Fruit fly (Drosophila melanogaster) whole organism, embryonic: Measurements from ENCODE around the gene Bace.

ENCODE experiments used
- BEAF-32 ChIP-seq: fragments of 200-800 bp; sonication (Bioruptor generic); optimal IDR thresholded peaks from 3 replicates; lab custom pipeline; 2017; ENCODE audit warnings: missing biosample characterization, missing genetic modification characterization, mild to moderate bottlenecking, moderate library complexity, missing genetic modification reagents
- C15 ChIP-seq: fragments of 200-800 bp; sonication (Bioruptor generic); IDR thresholded peaks from 3 replicates; pipeline ENCODE4 v1.3.6; 2022; ENCODE audit warnings: missing biosample characterization, missing genetic modification characterization
- CG11247 ChIP-seq: fragments of 200-800 bp; sonication (Bioruptor generic); IDR thresholded peaks from 2 replicates; pipeline ENCODE4 v1.3.6; 2022; ENCODE audit warnings: missing biosample characterization, missing genetic modification characterization
- CG12299 ChIP-seq: fragments of 200-800 bp; sonication (Bioruptor generic); optimal IDR thresholded peaks from 2 replicates; lab custom pipeline; 2018; ENCODE audit warnings: missing biosample characterization, mild to moderate bottlenecking, missing genetic modification characterization
- CG12391 ChIP-seq: fragments of 200-800 bp; sonication (Bioruptor generic); optimal IDR thresholded peaks from 3 replicates; lab custom pipeline; 2018; ENCODE audit warnings: missing biosample characterization, mild to moderate bottlenecking, missing genetic modification characterization, moderate library complexity
- CG1647 ChIP-seq: fragments of 200-800 bp; sonication (Bioruptor generic); optimal IDR thresholded peaks from 3 replicates; lab custom pipeline; 2016; ENCODE audit warnings: missing biosample characterization, missing genetic modification characterization
- CG18011 ChIP-seq: fragments of 200-800 bp; sonication (Bioruptor generic); optimal IDR thresholded peaks from 2 replicates; lab custom pipeline; 2017; ENCODE audit warnings: missing biosample characterization, missing genetic modification characterization, mild to moderate bottlenecking, moderate library complexity, missing genotype
- CG2116 ChIP-seq: fragments of 200-800 bp; sonication (Bioruptor generic); optimal IDR thresholded peaks from 3 replicates; lab custom pipeline; 2018; ENCODE audit warnings: missing biosample characterization, mild to moderate bottlenecking, missing genetic modification characterization
- CG2199 ChIP-seq: fragments of 200-800 bp; sonication (Bioruptor generic); IDR thresholded peaks from 3 replicates; pipeline ENCODE4 v1.3.6; 2022; ENCODE audit warnings: missing biosample characterization, missing genetic modification characterization
- CG2678 ChIP-seq: fragments of 200-800 bp; sonication (Bioruptor generic); optimal IDR thresholded peaks from 3 replicates; lab custom pipeline; 2019; ENCODE audit warnings: missing biosample characterization, mild to moderate bottlenecking, missing genetic modification characterization, moderate library complexity
- CG3407 ChIP-seq: fragments of 200-800 bp; sonication (Bioruptor generic); optimal IDR thresholded peaks from 2 replicates; lab custom pipeline; 2018; ENCODE audit warnings: missing biosample characterization, mild to moderate bottlenecking, missing genetic modification characterization
- CG3995 ChIP-seq: fragments of 200-800 bp; sonication (Bioruptor generic); optimal IDR thresholded peaks from 3 replicates; lab custom pipeline; 2016; ENCODE audit warnings: missing biosample characterization, missing genetic modification characterization
- CG4404 ChIP-seq: fragments of 200-800 bp; sonication (Bioruptor generic); IDR thresholded peaks from 2 replicates; pipeline ENCODE4 v1.3.6; 2022; ENCODE audit warnings: missing biosample characterization, missing genetic modification characterization
- CG4730 ChIP-seq: fragments of 200-800 bp; sonication (Bioruptor generic); IDR thresholded peaks from 2 replicates; pipeline ENCODE4 v1.3.6; 2022; ENCODE audit warnings: missing biosample characterization, missing genetic modification characterization
- CG6272 ChIP-seq: fragments of 200-800 bp; sonication (Bioruptor generic); IDR thresholded peaks from 2 replicates; pipeline ENCODE4 v1.3.6; 2022; ENCODE audit warnings: missing biosample characterization, missing genetic modification characterization
- CG6854 ChIP-seq: fragments of 200-800 bp; sonication (Bioruptor generic); optimal IDR thresholded peaks from 3 replicates; lab custom pipeline; 2017; ENCODE audit warnings: missing biosample characterization, mild to moderate bottlenecking, missing genetic modification characterization
- CG7839 ChIP-seq: fragments of 200-800 bp; sonication (Bioruptor generic); optimal IDR thresholded peaks from 3 replicates; lab custom pipeline; 2018; ENCODE audit warnings: missing biosample characterization, mild to moderate bottlenecking, missing genetic modification characterization, moderate library complexity
- CG9817 ChIP-seq: fragments of 200-800 bp; sonication (Bioruptor generic); optimal IDR thresholded peaks from 2 replicates; lab custom pipeline; 2018; ENCODE audit warnings: missing biosample characterization, mild to moderate bottlenecking, missing genetic modification characterization, moderate library complexity
- CG9932 ChIP-seq: fragments of 200-800 bp; sonication (Bioruptor generic); IDR thresholded peaks from 2 replicates; pipeline ENCODE4 v1.3.6; 2022; ENCODE audit warnings: missing biosample characterization, missing genetic modification characterization
- Chrac-16 ChIP-seq: fragments of 200-800 bp; sonication (Bioruptor generic); optimal IDR thresholded peaks from 3 replicates; lab custom pipeline; 2016; ENCODE audit warnings: missing biosample characterization, missing genetic modification characterization
- Dll ChIP-seq: fragments of 200-800 bp; sonication (Bioruptor generic); IDR thresholded peaks from 4 replicates; pipeline ENCODE4 v1.3.6; 2022; ENCODE audit warnings: missing biosample characterization, missing genetic modification characterization; ENCODE audit not compliant: partially characterized antibody
- Elba2 ChIP-seq: fragments of 200-800 bp; sonication (Bioruptor generic); optimal IDR thresholded peaks from 3 replicates; lab custom pipeline; 2016; ENCODE audit warnings: missing biosample characterization, missing genetic modification characterization
- GATAe ChIP-seq: fragments of 200-800 bp; sonication (Bioruptor generic); conservative IDR thresholded peaks from 2 replicates; pipeline ENCODE4 v1.3.6; 2022; ENCODE audit warnings: missing biosample characterization, missing genetic modification characterization
- Hey ChIP-seq: fragments of 200-800 bp; sonication (Bioruptor generic); optimal IDR thresholded peaks from 3 replicates; lab custom pipeline; 2018; ENCODE audit warnings: missing biosample characterization, mild to moderate bottlenecking, missing genetic modification characterization
- HmgD ChIP-seq: fragments of 200-800 bp; sonication (Bioruptor generic); optimal IDR thresholded peaks from 3 replicates; lab custom pipeline; 2016; ENCODE audit warnings: missing biosample characterization, missing genetic modification characterization
- HmgZ ChIP-seq: fragments of 200-800 bp; sonication (Bioruptor generic); optimal IDR thresholded peaks from 2 replicates; lab custom pipeline; 2018; ENCODE audit warnings: missing biosample characterization, mild to moderate bottlenecking, missing genetic modification characterization
- Mes4 ChIP-seq: fragments of 200-800 bp; sonication (Bioruptor generic); optimal IDR thresholded peaks from 2 replicates; lab custom pipeline; 2016; ENCODE audit warnings: missing biosample characterization, missing genetic modification characterization
- Oaz ChIP-seq: fragments of 200-800 bp; sonication (Bioruptor generic); IDR thresholded peaks from 2 replicates; pipeline ENCODE4 v1.3.6; 2022; ENCODE audit warnings: missing biosample characterization, missing genetic modification characterization
- Six4 ChIP-seq: fragments of 200-800 bp; sonication (Bioruptor generic); optimal IDR thresholded peaks from 2 replicates; lab custom pipeline; 2016; ENCODE audit warnings: missing biosample characterization, missing genetic modification characterization
- Sox100B ChIP-seq: fragments of 200-800 bp; sonication (Bioruptor generic); optimal IDR thresholded peaks from 3 replicates; lab custom pipeline; 2018; ENCODE audit warnings: missing biosample characterization, mild to moderate bottlenecking, missing genetic modification characterization
- Trl ChIP-seq, 3 experiments: fragments of >200 bp in 2 of 3; fragments of 200-800 bp in 1 of 3; sonication (Bioruptor generic) in 1 of 3; optimal IDR thresholded peaks; 2 replicates in 1 of 3; 3 replicates in 2 of 3; lab custom pipeline; 2016 to 2017; ENCODE audit warnings: missing biosample characterization in 1 of 3, missing genetic modification characterization in 1 of 3
- bcd ChIP-seq: fragments of 200-800 bp; sonication (Bioruptor generic); optimal IDR thresholded peaks from 2 replicates; lab custom pipeline; 2017; ENCODE audit warnings: missing biosample characterization, mild to moderate bottlenecking, missing genetic modification characterization
- bowl ChIP-seq: fragments of 200-800 bp; sonication (Bioruptor generic); IDR thresholded peaks from 2 replicates; pipeline ENCODE4 v1.3.6; 2022; ENCODE audit warnings: missing biosample characterization, missing genetic modification characterization
- disco-r ChIP-seq: fragments of 200-800 bp; sonication (Bioruptor generic); optimal IDR thresholded peaks from 2 replicates; lab custom pipeline; 2016; ENCODE audit warnings: missing biosample characterization, missing genetic modification characterization
- dmrt11E ChIP-seq: fragments of 200-800 bp; sonication (Bioruptor generic); optimal IDR thresholded peaks from 3 replicates; lab custom pipeline; 2018; ENCODE audit warnings: missing biosample characterization, mild to moderate bottlenecking, missing genetic modification characterization, moderate library complexity
- dpn ChIP-seq, 2 experiments: fragments of 200-800 bp; sonication (Bioruptor generic); optimal IDR thresholded peaks; 3 replicates each; lab custom pipeline; 2016; ENCODE audit warnings: missing biosample characterization in 2 of 2, missing genetic modification characterization in 2 of 2
- ems ChIP-seq: fragments of 200-800 bp; sonication (Bioruptor generic); optimal IDR thresholded peaks from 3 replicates; lab custom pipeline; 2016; ENCODE audit warnings: missing biosample characterization, missing genetic modification characterization
- eyg ChIP-seq: fragments of 200-800 bp; sonication (Bioruptor generic); optimal IDR thresholded peaks from 3 replicates; lab custom pipeline; 2016; ENCODE audit warnings: missing biosample characterization, missing genetic modification characterization
- gsb-n ChIP-seq: fragments of 200-800 bp; sonication (Bioruptor generic); optimal IDR thresholded peaks from 3 replicates; lab custom pipeline; 2018; ENCODE audit warnings: missing biosample characterization, mild to moderate bottlenecking, missing genetic modification characterization
- hb ChIP-seq: fragments of 200-800 bp; sonication (Bioruptor generic); IDR thresholded peaks from 3 replicates; pipeline ENCODE4 v1.3.6; 2022; ENCODE audit warnings: missing biosample characterization, missing genetic modification characterization; ENCODE audit not compliant: partially characterized antibody
- jigr1 ChIP-seq: fragments of 200-800 bp; sonication (Bioruptor generic); IDR thresholded peaks from 3 replicates; pipeline ENCODE4 v1.3.6; 2022; ENCODE audit warnings: missing biosample characterization, missing genetic modification characterization
- jing ChIP-seq: fragments of 200-800 bp; sonication (Bioruptor generic); optimal IDR thresholded peaks from 2 replicates; lab custom pipeline; 2018; ENCODE audit warnings: missing biosample characterization, mild to moderate bottlenecking, missing genetic modification characterization
- kni ChIP-seq: fragments of 200-800 bp; sonication (Bioruptor generic); optimal IDR thresholded peaks from 3 replicates; lab custom pipeline; 2017; ENCODE audit warnings: mild to moderate bottlenecking, missing biosample characterization, missing genetic modification reagents, missing genetic modification characterization
- lilli ChIP-seq: fragments of 200-800 bp; sonication (Bioruptor generic); optimal IDR thresholded peaks from 3 replicates; lab custom pipeline; 2016; ENCODE audit warnings: missing biosample characterization, missing genetic modification characterization
- org-1 ChIP-seq: fragments of 200-800 bp; sonication (Bioruptor generic); optimal IDR thresholded peaks from 2 replicates; lab custom pipeline; 2017; ENCODE audit warnings: missing biosample characterization, missing genetic modification characterization
- peb ChIP-seq: fragments of 200-800 bp; sonication (Bioruptor generic); IDR thresholded peaks from 2 replicates; pipeline ENCODE4 v1.3.6; 2022; ENCODE audit warnings: missing biosample characterization, missing genetic modification characterization
- psq ChIP-seq: fragments of 200-800 bp; sonication (Bioruptor generic); optimal IDR thresholded peaks from 2 replicates; lab custom pipeline; 2017; ENCODE audit warnings: missing biosample characterization, missing genetic modification characterization
- row ChIP-seq: fragments of 200-800 bp; sonication (Bioruptor generic); IDR thresholded peaks from 3 replicates; pipeline ENCODE4 v1.3.6; 2022; ENCODE audit warnings: missing biosample characterization, missing genetic modification characterization
- sob ChIP-seq: fragments of 200-800 bp; sonication (Bioruptor generic); IDR thresholded peaks from 2 replicates; pipeline ENCODE4 v1.3.6; 2022; ENCODE audit warnings: missing biosample characterization, missing genetic modification characterization
- tup ChIP-seq: fragments of 200-800 bp; sonication (Bioruptor generic); optimal IDR thresholded peaks from 2 replicates; lab custom pipeline; 2016; ENCODE audit warnings: missing biosample characterization, mild to moderate bottlenecking, missing genetic modification characterization, moderate library complexity
- twi ChIP-seq: fragments of 200-800 bp; optimal IDR thresholded peaks from 2 replicates; lab custom pipeline; 2019; ENCODE audit warnings: missing biosample characterization, mild to moderate bottlenecking, missing genetic modification characterization, moderate library complexity

Gene Bace

DNA sequence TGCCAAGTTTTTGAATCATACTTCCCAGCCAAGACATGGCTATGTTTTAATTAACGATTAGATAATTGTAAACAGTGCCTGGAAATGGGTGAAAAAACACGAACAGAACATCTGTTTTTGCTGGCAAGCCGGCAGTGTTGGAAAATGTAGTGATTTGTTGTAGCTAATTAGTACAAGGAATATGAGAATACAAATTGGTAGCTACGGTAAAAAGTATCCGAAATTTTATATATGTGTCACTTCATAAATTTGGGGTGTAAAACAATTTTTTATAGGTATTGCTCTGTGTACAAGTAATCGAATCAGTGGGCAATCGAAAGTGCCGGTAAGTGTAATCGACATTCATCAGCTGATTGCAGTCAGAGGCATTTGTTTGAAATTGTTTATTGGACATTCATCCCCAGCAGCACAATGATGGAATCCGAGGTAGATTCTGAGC is 21.2 kb upstream of the Bace start, which contains the start of the genes mRpL51 and Uba4 (continued):
- no peak for TF ChIP-seq C15 (GFP tag; lab: Robert Waterston, UW)
- peak; percentile 53 for TF ChIP-seq CG12391 (tag; lab: Kevin White, UChicago)
- no peak for TF ChIP-seq CG3407 (GFP tag; lab: Kevin White, UChicago)
- peak; percentile 63 for TF ChIP-seq twi (tag; lab: Kevin White, UChicago)
- no peak for TF ChIP-seq CG4404
- no peak for TF ChIP-seq CG2678 (tag; lab: Kevin White, UChicago)
- TF ChIP-seq disco-r (GFP tag; lab: Kevin White, UChicago), result no peak
- TF ChIP-seq CG1647, result no peak
- TF ChIP-seq Dll (GFP tag; lab: Robert Waterston, UW), result peak; percentile 73; the same call in 3 of the 4 replicates
- no peak for TF ChIP-seq CG6272
- no peak for TF ChIP-seq eyg (GFP tag; lab: Kevin White, UChicago)
- TF ChIP-seq org-1, result no peak
- peak; percentile 32; the same call in 1 of the 2 replicates for TF ChIP-seq CG9932 (GFP tag; lab: Robert Waterston, UW)
- no peak for TF ChIP-seq bowl
- TF ChIP-seq GATAe (GFP tag; lab: Robert Waterston, UW), result no peak
- TF ChIP-seq sob (GFP tag; lab: Robert Waterston, UW), result no peak
- peak; percentile 31 to 51 for TF ChIP-seq dpn (GFP tag; optimal IDR thresholded peaks at IDR 0.05; lab: Kevin White, UChicago)
- TF ChIP-seq BEAF-32, result peak; percentile 59
- no peak for TF ChIP-seq peb (GFP tag; lab: Robert Waterston, UW)
- no peak for TF ChIP-seq CG4730 (GFP tag; lab: Robert Waterston, UW)
- TF ChIP-seq jing (GFP tag; lab: Kevin White, UChicago), result no peak
- TF ChIP-seq Trl (optimal IDR thresholded peaks at IDR 0.05; lab: Kevin White, UChicago), result no peak
- peak; percentile 30 for TF ChIP-seq Trl (GFP tag; optimal IDR thresholded peaks at IDR 0.05; lab: Kevin White, UChicago)
- no peak for TF ChIP-seq Oaz (GFP tag; lab: Robert Waterston, UW)
- no peak for TF ChIP-seq CG2199
- peak; percentile 79 for TF ChIP-seq CG3995 (GFP tag; lab: Kevin White, UChicago)
- peak; percentile 61 for TF ChIP-seq Elba2 (GFP tag; lab: Kevin White, UChicago)
- TF ChIP-seq Chrac-16 (GFP tag; lab: Kevin White, UChicago), result peak; percentile 44
- TF ChIP-seq CG7839, result peak; percentile 3
- peak; percentile 25 for TF ChIP-seq kni
- no peak for TF ChIP-seq psq (GFP tag; lab: Kevin White, UChicago)
- peak; percentile 35 for TF ChIP-seq Mes4 (GFP tag; lab: Kevin White, UChicago)
- no peak for TF ChIP-seq hb (GFP tag; lab: Robert Waterston, UW)
- no peak for TF ChIP-seq CG6854 (GFP tag; lab: Kevin White, UChicago)
- TF ChIP-seq CG2116 (GFP tag; lab: Kevin White, UChicago), result peak; percentile 90
- TF ChIP-seq HmgD, result no peak
- no peak for TF ChIP-seq jigr1 (GFP tag; lab: Robert Waterston, UW)
- TF ChIP-seq CG12299, result peak; percentile 7
- peak; percentile 72 for TF ChIP-seq lilli (GFP tag; lab: Kevin White, UChicago)
- TF ChIP-seq ems (GFP tag; lab: Kevin White, UChicago), result peak; percentile 27
- TF ChIP-seq Six4 (GFP tag; lab: Kevin White, UChicago), result peak; percentile 37
- no peak for TF ChIP-seq Sox100B (GFP tag; lab: Kevin White, UChicago)
- no peak for TF ChIP-seq CG11247 (GFP tag; lab: Robert Waterston, UW)
- TF ChIP-seq gsb-n (tag; lab: Kevin White, UChicago), result no peak
- TF ChIP-seq tup (GFP tag; lab: Kevin White, UChicago), result no peak
- TF ChIP-seq dmrt11E (tag; lab: Kevin White, UChicago), result peak; percentile 38
- peak; percentile 39; the same call in 1 of the 3 replicates for TF ChIP-seq row (GFP tag; lab: Robert Waterston, UW)
- peak; percentile 42 for TF ChIP-seq CG18011
- no peak for TF ChIP-seq bcd (GFP tag; lab: Kevin White, UChicago)
- TF ChIP-seq HmgZ, result peak; percentile 69
- no peak for TF ChIP-seq CG9817
- TF ChIP-seq Hey (tag; lab: Kevin White, UChicago), result no peak
